Fruit fly (Drosophila melanogaster): Measurements from ENCODE around the gene Hem.

Hem gene

DNA sequence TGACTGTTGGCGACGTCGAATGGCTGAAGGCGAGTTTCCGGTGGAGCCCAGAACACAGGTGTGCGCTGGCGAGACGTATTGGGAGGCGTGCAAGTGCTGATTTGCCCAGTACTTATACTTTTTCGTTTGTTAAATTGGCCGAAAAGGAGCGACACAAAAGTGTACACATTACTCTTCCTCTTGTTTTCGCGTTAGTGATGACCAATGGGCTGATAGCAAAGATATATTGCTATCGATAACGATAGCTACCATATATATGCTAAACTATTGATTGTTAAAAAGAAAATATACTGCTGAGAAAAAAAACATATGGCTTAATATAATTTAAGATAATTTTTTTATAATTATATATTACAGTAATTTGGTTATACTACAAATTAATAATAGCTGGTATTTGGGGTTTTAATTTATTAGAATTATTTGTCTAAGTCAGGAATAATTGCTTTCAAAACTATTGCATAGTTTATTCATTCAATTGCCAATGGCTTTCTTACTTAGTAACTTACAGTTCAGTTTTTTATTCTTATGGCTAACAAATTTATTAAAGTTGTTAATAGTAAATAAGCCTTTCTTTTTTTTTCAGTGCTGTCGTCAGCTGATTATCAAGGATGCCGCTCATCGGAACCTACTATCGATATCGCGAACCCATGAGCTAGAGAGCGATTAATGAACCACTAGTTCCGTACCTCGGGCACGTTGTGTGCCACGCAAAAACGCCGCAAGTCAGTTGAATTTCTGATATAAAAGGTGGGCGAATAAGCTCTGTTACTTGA lies at the start of gene Hem, which contains the start of gene IleRS:
TSS of gene Hem (minus strand) at position 202 of the 773 bp plus-strand sequence.
TSS of gene IleRS (plus strand) at position 672 of the 773 bp plus-strand sequence.
- no peak for TF ChIP-seq noc (tag; optimal IDR thresholded peaks at IDR 0.05)

DNA sequence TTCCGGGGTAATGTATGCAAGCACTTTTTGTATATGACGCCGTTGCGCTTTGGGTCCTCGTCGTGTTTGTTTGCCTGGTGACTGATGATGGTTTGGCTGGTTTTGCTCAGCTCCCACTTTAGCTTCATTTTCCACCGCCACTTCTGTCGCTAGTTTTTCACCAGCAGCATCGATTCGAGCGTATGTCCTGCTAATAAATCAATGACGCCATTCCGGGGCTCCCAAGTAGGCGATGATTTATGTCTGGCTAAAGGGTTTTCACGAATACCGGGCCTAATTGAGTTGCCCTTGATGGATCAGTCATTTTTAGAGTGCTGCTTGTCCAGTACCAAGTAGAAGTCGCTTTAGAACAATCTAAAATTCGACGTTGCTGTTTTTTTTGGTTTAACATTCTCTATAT lies 41.5 kb upstream of the Hem start, which contains the start of gene CG32450:
TSS of gene CG32450 (plus strand) at position 301 of the 400 bp plus-strand sequence.
- no peak for TF ChIP-seq noc (tag; optimal IDR thresholded peaks at IDR 0.05)

DNA sequence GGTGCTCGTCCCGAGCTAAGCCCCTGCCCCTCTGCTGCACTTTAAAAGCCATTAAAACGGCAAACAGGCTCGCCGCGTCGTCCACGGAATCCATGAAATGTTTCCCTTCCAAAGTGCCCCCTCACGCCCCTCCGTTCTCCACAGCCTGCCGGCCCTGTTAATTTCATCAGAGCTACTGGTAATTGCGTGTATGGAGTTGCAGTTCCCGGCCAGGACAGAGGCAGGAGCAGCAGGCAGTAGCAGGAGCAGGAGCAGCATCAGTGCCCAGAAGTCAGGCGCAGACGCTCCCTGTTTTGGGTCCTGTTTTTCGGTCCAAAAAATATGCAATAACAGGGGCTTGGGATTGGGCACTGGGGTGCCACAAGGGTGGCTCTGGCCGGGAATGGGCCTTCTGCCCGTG lies 28.9 kb upstream of the Hem start:
- TF ChIP-seq noc (tag; optimal IDR thresholded peaks at IDR 0.05) = no peak

DNA sequence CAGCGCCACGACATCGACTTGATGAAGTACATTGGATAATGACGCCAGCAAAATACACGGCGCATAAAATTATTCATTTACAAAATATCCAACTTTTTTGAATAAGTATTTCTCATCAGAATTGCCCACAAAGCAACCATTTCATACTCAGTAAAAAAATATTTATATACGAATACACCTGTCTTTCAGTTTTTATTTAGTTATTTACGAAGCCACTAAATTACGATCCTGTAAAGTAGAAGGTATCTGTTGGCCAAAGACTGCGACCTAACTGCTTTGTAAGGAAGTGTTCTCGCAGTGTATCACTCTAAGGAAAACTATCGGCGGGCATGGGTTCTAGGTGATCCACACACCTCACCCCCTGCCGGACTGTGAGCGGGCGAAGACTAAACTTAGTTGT lies 10.8 kb downstream of the Hem start:
- TF ChIP-seq noc (tag; optimal IDR thresholded peaks at IDR 0.05) = no peak

DNA sequence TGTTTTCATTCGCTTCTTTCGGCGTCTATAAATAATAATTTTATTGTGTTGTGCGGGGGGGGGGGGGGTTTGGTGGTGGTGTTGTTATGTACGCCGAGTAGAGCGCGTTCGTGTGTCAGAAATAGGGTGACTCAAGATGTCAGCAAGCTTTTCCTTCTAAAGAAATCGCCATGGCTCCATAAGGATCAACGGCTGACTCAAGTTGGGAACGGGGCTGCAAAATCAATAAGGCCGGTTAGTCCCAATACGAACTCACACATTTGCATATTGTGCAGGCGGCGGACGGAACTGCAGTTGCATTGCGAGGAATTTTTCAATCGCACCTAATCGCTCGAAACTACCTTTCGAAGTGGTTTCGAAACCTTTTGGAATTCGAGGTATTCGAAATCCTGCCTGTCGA lies 11.4 kb downstream of the Hem start:
- no peak for TF ChIP-seq noc (tag; optimal IDR thresholded peaks at IDR 0.05)

DNA sequence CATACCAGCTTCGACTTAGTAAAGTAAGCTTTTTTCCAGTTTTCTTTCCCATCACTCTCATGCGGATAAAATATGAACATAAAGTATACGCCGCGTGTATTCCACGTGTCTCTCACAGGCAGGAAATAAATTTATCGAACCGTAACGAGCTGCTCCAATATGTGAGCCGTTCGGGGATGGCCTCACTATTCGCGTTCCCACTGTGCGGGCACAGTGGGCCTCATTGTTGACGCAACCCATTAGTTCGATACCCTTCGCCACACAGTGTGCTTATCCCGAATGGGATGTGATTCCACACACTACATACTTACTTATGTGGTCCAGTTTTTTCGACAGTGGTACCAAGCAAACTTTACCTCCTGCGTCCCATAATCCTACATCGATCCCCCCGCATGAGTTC lies 12.0 kb downstream of the Hem start:
- no peak for TF ChIP-seq noc (tag; optimal IDR thresholded peaks at IDR 0.05)

DNA sequence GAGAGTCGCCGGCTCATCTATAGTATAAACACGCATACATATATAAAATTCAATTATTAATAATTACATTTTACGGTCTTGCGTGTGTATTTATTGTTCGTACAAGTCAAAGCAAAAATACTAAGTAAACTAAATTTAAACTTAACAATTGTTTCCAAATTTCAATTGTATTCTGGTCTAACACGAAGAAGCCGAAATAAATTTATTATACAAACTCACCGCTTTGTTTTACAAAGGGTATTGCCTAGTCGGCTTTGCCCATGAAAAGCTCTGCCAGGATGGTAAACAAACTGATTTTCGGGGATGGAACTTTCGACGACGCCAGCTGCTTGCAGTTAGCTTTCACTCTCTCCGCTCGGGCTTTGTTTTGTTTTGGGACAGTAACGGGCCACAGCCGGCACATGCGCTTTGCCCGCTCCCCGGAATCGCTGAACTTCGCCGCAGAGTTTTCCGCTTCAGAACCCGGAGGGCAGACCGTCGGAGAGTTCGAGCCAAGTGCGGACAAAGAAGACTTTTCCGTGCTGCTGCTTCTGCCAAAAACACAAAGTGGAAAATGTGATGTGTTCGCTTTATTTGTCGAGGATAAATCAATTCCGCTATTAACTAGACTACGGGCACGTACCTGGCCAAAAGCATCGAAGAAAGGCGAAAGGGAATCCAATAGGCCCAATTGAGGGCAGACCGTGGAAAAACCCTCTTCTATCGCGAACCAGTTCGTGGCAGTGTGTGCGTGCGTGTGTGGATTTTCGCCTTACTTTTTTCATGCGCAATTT lies 14.3 kb downstream of the Hem start, which contains the start of gene Srpk79D:
TSS of gene Srpk79D (plus strand) at position 457 of the 773 bp plus-strand sequence.
- TF ChIP-seq noc (tag; optimal IDR thresholded peaks at IDR 0.05) = no peak

DNA sequence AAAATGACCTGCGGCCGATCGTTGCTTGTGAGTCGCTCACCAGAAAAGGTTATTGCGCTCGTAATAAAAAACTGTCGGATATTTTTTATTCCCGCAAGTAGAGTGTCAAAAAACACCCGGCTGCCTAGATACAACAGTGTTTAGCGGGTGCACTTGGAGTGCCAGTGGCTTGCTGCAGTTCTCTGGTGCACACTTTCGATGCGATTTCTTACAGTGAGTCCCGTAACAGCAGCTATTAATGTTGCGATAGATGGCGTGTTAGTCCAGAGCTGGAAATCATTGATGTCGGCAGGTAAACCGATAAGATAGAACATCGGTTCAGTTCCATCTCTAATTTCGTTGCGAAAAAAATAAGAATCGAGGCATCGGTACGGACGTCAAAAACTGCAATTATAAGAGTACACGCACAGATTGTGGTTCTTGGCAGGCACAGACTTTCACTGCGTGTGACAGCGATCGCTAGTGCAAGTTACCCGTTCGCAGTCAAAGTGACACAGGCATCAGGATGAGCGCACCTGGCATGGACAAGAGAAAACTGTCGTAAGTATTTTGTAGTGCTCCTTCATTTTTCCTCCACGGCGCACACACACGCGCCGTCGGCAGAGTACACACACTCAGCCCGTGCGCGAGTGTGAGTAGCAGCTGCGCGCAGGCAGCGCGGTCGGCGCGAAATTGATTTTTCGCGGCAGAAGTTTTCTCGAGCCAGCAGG lies 20.6 kb downstream of the Hem start, which contains the start of gene Csp:
TSS of gene Csp (plus strand) at position 135 of the 710 bp plus-strand sequence.
- peak; percentile 49 for TF ChIP-seq noc (tag; optimal IDR thresholded peaks at IDR 0.05)

DNA sequence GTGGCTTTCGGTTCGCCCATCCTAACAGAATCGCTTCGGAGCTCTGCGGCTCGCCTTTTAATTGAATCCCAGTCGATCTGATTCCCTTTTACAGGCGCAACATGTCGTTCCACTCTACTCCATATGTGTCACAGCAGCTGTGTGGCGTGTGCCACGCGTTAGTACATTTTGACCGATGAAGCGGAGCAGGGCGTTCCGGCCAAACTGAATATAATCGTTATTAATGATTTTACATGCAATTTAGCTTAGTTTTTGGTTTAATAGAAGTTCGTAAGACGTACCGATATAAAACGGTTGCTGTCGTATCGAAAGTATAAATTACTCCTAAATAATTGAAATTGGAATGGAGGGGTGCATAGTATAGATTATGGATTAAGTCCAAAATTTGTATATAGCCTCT lies 21.5 kb downstream of the Hem start, which contains the start of gene CG11523:
TSS of gene CG11523 (minus strand) at position 145 of the 400 bp plus-strand sequence.
- TF ChIP-seq noc (tag; optimal IDR thresholded peaks at IDR 0.05) = no peak

DNA sequence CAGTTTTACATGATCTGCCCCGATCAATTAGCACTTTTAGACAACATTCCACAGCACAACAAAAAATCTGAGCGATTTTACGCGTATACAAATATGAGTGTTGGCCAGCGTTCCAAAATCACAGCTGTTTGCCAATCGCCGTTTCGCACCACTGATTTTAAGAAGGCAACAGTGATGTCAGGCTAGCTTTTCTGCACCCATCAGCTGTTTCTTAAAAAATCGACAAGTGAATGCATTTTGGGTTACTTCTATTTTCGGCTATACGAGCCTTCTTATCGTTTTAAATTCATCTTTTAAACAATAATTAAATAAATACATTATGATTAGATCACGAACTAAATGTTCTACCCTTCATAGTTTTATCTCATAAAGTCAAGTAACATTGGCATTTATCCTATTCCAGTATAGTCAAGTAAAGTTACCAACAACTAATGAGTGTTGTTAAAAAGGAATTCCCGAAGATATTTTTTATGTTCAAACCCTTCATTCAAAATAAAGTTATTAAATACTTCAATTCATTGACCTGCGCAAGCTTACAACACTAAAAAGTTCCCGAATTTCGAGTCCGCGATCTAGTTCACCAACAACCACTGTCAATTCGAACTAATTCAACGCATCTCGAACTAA lies 25.1 kb downstream of the Hem start, which contains the start of the genes Rich and Ddx1:
TSS of gene Rich (minus strand) at position 125 of the 627 bp plus-strand sequence.
TSS of gene Ddx1 (plus strand) at position 573 of the 627 bp plus-strand sequence.
- no peak for TF ChIP-seq noc (tag; optimal IDR thresholded peaks at IDR 0.05)

DNA sequence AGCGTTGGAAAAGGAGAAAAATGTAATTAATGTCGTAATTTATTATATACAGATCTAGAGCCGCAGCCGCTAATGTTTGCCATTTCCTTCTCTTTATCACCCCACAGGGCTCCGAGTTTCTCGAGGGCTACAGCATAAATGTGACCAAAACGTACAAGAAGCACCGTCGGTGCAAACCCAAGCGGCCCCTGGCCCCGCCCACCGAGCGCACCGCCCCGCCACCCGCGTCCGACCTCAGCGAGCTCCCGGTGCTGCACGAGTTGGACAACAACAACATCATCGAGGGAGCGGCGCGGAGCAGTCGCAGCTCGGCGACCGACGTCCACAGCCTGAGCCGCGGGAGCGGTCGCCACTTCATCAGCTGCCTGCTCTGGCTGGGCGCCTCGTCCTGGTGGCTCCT lies 45.8 kb downstream of the Hem start:
- TF ChIP-seq noc (tag; optimal IDR thresholded peaks at IDR 0.05) = no peak

DNA sequence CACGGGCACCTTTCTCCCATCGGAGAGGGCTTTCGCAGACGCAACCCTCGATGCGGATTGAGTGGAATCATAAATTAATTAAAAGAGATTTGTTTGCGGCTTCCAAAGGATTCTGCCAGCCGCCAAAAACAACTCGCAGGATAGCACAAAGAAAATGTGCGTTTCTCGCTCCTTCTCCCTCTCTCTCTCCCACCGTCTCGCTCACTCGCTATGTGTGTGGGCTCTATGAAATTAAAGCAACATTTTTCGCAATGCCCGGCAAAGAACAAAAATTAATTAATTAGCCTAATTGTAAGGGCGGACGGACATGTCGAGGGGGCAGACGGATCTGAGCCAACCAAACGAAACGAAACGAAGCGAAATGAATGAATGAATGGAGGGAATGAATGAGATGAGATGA lies 50.3 kb downstream of the Hem start:
- no peak for TF ChIP-seq noc (tag; optimal IDR thresholded peaks at IDR 0.05)

All from whole organism, larva.